Worm (Caenorhabditis elegans) whole organism, L4 larva: ENCODE data around the gene C05C10.7.

Source experiments
- D1046.2 ChIP-seq: fragments of 200-800 bp; sonication (Bioruptor generic); IDR thresholded peaks from 2 replicates; pipeline ENCODE4 v1.3.6; 2022; ENCODE audit warnings: missing genetic modification characterization, missing compliant biosample characterization
- F10B5.3 ChIP-seq: sonication (generic microtip); optimal IDR thresholded peaks from 2 replicates; lab custom pipeline; 2016; ENCODE audit warnings: mild to moderate bottlenecking, missing genetic modification characterization, missing compliant biosample characterization
- F37D6.2 ChIP-seq: sonication (generic microtip); optimal IDR thresholded peaks from 2 replicates; lab custom pipeline; 2016; ENCODE audit warnings: mild to moderate bottlenecking, missing genetic modification characterization, missing compliant biosample characterization
- T20F7.1 ChIP-seq: fragments of 200-800 bp; sonication (Bioruptor generic); optimal IDR thresholded peaks from 2 replicates; lab custom pipeline; 2018; ENCODE audit warnings: mild to moderate bottlenecking, missing genetic modification characterization, missing compliant biosample characterization
- T26A8.4 ChIP-seq: fragments of 200-800 bp; sonication (Bioruptor generic); IDR thresholded peaks from 2 replicates; pipeline ENCODE4 v1.3.6; 2022; ENCODE audit warnings: missing genetic modification characterization, missing compliant biosample characterization
- Y5F2A.4 ChIP-seq: fragments of 200-800 bp; sonication (Bioruptor generic); optimal IDR thresholded peaks from 2 replicates; lab custom pipeline; 2018; ENCODE audit warnings: mild to moderate bottlenecking, missing genetic modification characterization, missing compliant biosample characterization
- aly-2 ChIP-seq: sonication (generic microtip); optimal IDR thresholded peaks from 2 replicates; lab custom pipeline; 2018; ENCODE audit warnings: missing biosample characterization, missing genetic modification characterization
- arid-1 ChIP-seq: fragments of 200-800 bp; sonication (Bioruptor generic); conservative IDR thresholded peaks from 2 replicates; pipeline ENCODE4 v1.3.6; 2022; ENCODE audit warnings: missing genetic modification reagents, missing genetic modification characterization, missing compliant biosample characterization
- attf-4 ChIP-seq: sonication (generic microtip); optimal IDR thresholded peaks from 3 replicates; lab custom pipeline; 2017; ENCODE audit warnings: missing biosample characterization, missing genetic modification characterization
- ceh-32 ChIP-seq: sonication (generic microtip); optimal IDR thresholded peaks from 2 replicates; lab custom pipeline; 2016; ENCODE audit warnings: mild to moderate bottlenecking, missing genetic modification characterization, missing compliant biosample characterization; ENCODE audit not compliant: poor library complexity
- cey-2 ChIP-seq: sonication (generic microtip); optimal IDR thresholded peaks from 3 replicates; lab custom pipeline; 2017; ENCODE audit warnings: missing genetic modification characterization, mild to moderate bottlenecking, missing compliant biosample characterization, antibody characterized with exemption, borderline replicate concordance; ENCODE audit not compliant: insufficient read depth
- ctbp-1 ChIP-seq: fragments of 200-800 bp; sonication (Bioruptor generic); IDR thresholded peaks from 2 replicates; pipeline ENCODE4 v1.3.6; 2022; ENCODE audit warnings: missing genetic modification reagents, missing genetic modification characterization, missing compliant biosample characterization
- daf-16 ChIP-seq, 3 experiments: sonication (generic microtip); optimal IDR thresholded peaks; 2 replicates each; lab custom pipeline; 2016 to 2017; ENCODE audit warnings: missing genetic modification characterization in 3 of 3, missing genetic modification reagents in 3 of 3, mild to moderate bottlenecking in 2 of 3, missing compliant biosample characterization in 2 of 3, missing biosample characterization in 1 of 3, moderate library complexity in 1 of 3
- dmd-6 ChIP-seq: fragments of 200-800 bp; sonication (Bioruptor generic); IDR thresholded peaks from 2 replicates; pipeline ENCODE4 v1.3.6; 2022; ENCODE audit warnings: missing genetic modification reagents, missing genetic modification characterization, missing compliant biosample characterization
- dmd-8 ChIP-seq: fragments of 200-800 bp; sonication (Bioruptor generic); IDR thresholded peaks from 2 replicates; pipeline ENCODE4 v1.3.6; 2022; ENCODE audit warnings: missing genetic modification characterization, missing compliant biosample characterization
- duxl-1 ChIP-seq: sonication (generic microtip); optimal IDR thresholded peaks from 2 replicates; lab custom pipeline; 2016; ENCODE audit warnings: mild to moderate bottlenecking, missing genetic modification characterization, moderate library complexity, missing compliant biosample characterization; ENCODE audit not compliant: poor library complexity
- dve-1 ChIP-seq: sonication (generic microtip); optimal IDR thresholded peaks from 2 replicates; lab custom pipeline; 2017; ENCODE audit warnings: antibody characterized with exemption, mild to moderate bottlenecking, missing genetic modification characterization, missing compliant biosample characterization; ENCODE audit not compliant: insufficient read depth
- hif-1 ChIP-seq, 2 experiments: sonication (generic microtip); optimal IDR thresholded peaks; 2 replicates each; lab custom pipeline; 2016 to 2017; ENCODE audit warnings: missing compliant biosample characterization in 2 of 2, missing genetic modification characterization in 2 of 2, missing genetic modification reagents in 2 of 2, missing genotype in 2 of 2, mild to moderate bottlenecking in 1 of 2
- hlh-30 ChIP-seq: sonication (generic microtip); optimal IDR thresholded peaks from 2 replicates; lab custom pipeline; 2017; ENCODE audit warnings: antibody characterized with exemption, mild to moderate bottlenecking, missing genetic modification characterization, missing compliant biosample characterization; ENCODE audit not compliant: insufficient read depth
- hmg-1.1 ChIP-seq: fragments of 200-800 bp; sonication (Bioruptor generic); IDR thresholded peaks from 2 replicates; pipeline ENCODE4 v1.3.6; 2022; ENCODE audit warnings: missing genetic modification reagents, missing genetic modification characterization, missing compliant biosample characterization
- jun-1 ChIP-seq: fragments of 150-350 bp; optimal IDR thresholded peaks from 2 replicates; lab custom pipeline; 2014; ENCODE audit warnings: missing biosample characterization, missing genetic modification reagents, missing genetic modification characterization
- lim-7 ChIP-seq: fragments of 200-800 bp; sonication (Bioruptor generic); IDR thresholded peaks from 2 replicates; pipeline ENCODE4 v1.3.6; 2022; ENCODE audit warnings: missing genetic modification characterization, missing compliant biosample characterization
- lin-13 ChIP-seq: fragments of 150-350 bp; optimal IDR thresholded peaks from 2 replicates; lab custom pipeline; 2014; ENCODE audit warnings: missing biosample characterization, missing genetic modification reagents, missing genetic modification characterization
- lin-15B ChIP-seq: fragments of 150-350 bp; sonication (generic microtip); optimal IDR thresholded peaks from 3 replicates; lab custom pipeline; 2014; ENCODE audit warnings: missing biosample characterization, missing genetic modification characterization
- lin-38 ChIP-seq: fragments of 200-800 bp; sonication (Bioruptor generic); IDR thresholded peaks from 2 replicates; pipeline ENCODE4 v1.3.6; 2022; ENCODE audit warnings: missing genetic modification reagents, missing genetic modification characterization, missing compliant biosample characterization
- lin-39 ChIP-seq: fragments of 150-350 bp; optimal IDR thresholded peaks from 2 replicates; lab custom pipeline; 2014; ENCODE audit warnings: missing biosample characterization, missing genetic modification reagents, missing genetic modification characterization
- mep-1 ChIP-seq: fragments of 150-350 bp; sonication (generic microtip); optimal IDR thresholded peaks from 3 replicates; lab custom pipeline; 2014; ENCODE audit warnings: missing biosample characterization, missing genetic modification characterization
- mxl-2 ChIP-seq: fragments of 200-800 bp; sonication (Bioruptor generic); conservative IDR thresholded peaks from 2 replicates; pipeline ENCODE4 v1.3.6; 2022; ENCODE audit warnings: missing genetic modification reagents, missing genetic modification characterization, missing compliant biosample characterization
- mxl-3 ChIP-seq: fragments of 200-800 bp; sonication (Bioruptor generic); optimal IDR thresholded peaks from 2 replicates; lab custom pipeline; 2018; ENCODE audit warnings: mild to moderate bottlenecking, missing genetic modification characterization, missing compliant biosample characterization
- nhr-10 ChIP-seq: fragments of 150-350 bp; optimal IDR thresholded peaks from 2 replicates; lab custom pipeline; 2014; ENCODE audit warnings: missing biosample characterization, missing genetic modification characterization
- nhr-111 ChIP-seq: fragments of 200-800 bp; sonication (Bioruptor generic); optimal IDR thresholded peaks from 2 replicates; lab custom pipeline; 2018; ENCODE audit warnings: mild to moderate bottlenecking, missing genetic modification characterization, missing compliant biosample characterization
- nhr-237 ChIP-seq: sonication (generic microtip); optimal IDR thresholded peaks from 2 replicates; lab custom pipeline; 2017; ENCODE audit warnings: missing biosample characterization, missing genetic modification characterization
- nhr-25 ChIP-seq: sonication (generic microtip); optimal IDR thresholded peaks from 2 replicates; lab custom pipeline; 2017; ENCODE audit warnings: missing genetic modification characterization, mild to moderate bottlenecking, missing compliant biosample characterization, antibody characterized with exemption, moderate library complexity, borderline replicate concordance; ENCODE audit not compliant: insufficient read depth
- nhr-42 ChIP-seq: fragments of 200-800 bp; sonication (Bioruptor generic); IDR thresholded peaks from 2 replicates; pipeline ENCODE4 v1.3.6; 2022; ENCODE audit warnings: missing genetic modification characterization, missing compliant biosample characterization
- nhr-77 ChIP-seq: fragments of 150-350 bp; optimal IDR thresholded peaks from 2 replicates; lab custom pipeline; 2014; ENCODE audit warnings: missing biosample characterization, missing genetic modification characterization
- php-3 ChIP-seq: fragments of 200-800 bp; sonication (Bioruptor generic); IDR thresholded peaks from 2 replicates; pipeline ENCODE4 v1.3.6; 2022; ENCODE audit warnings: missing genetic modification reagents, missing genetic modification characterization, missing compliant biosample characterization
- pqm-1 ChIP-seq: sonication (generic microtip); optimal IDR thresholded peaks from 2 replicates; lab custom pipeline; 2017; ENCODE audit warnings: missing biosample characterization, missing genetic modification characterization
- saeg-2 ChIP-seq: fragments of 200-800 bp; sonication (Bioruptor generic); IDR thresholded peaks from 2 replicates; pipeline ENCODE4 v1.3.6; 2022; ENCODE audit warnings: missing genetic modification reagents, missing genetic modification characterization, missing compliant biosample characterization
- set-16 ChIP-seq: fragments of 200-800 bp; sonication (Bioruptor generic); IDR thresholded peaks from 2 replicates; pipeline ENCODE4 v1.3.6; 2022; ENCODE audit warnings: missing genetic modification reagents, missing genetic modification characterization, missing compliant biosample characterization
- skn-1 ChIP-seq: fragments of 150-350 bp; optimal IDR thresholded peaks from 2 replicates; lab custom pipeline; 2014; ENCODE audit warnings: missing biosample characterization, missing genetic modification characterization
- snpc-4 ChIP-seq: fragments of 150-350 bp; optimal IDR thresholded peaks from 2 replicates; lab custom pipeline; 2014; ENCODE audit warnings: missing biosample characterization, missing genetic modification characterization
- spr-3 ChIP-seq: fragments of 200-800 bp; sonication (Bioruptor generic); optimal IDR thresholded peaks from 2 replicates; lab custom pipeline; 2018; ENCODE audit warnings: mild to moderate bottlenecking, missing genetic modification characterization, missing compliant biosample characterization
- tra-1 ChIP-seq: fragments of 200-800 bp; sonication (Bioruptor generic); IDR thresholded peaks from 2 replicates; pipeline ENCODE4 v1.3.6; 2022; ENCODE audit warnings: missing genetic modification reagents, missing genetic modification characterization, missing compliant biosample characterization
- unc-39 ChIP-seq: sonication (generic microtip); optimal IDR thresholded peaks from 2 replicates; lab custom pipeline; 2017; ENCODE audit warnings: missing biosample characterization, missing genetic modification characterization
- unc-62 ChIP-seq, 3 experiments: fragments of 150-350 bp in 1 of 3; sonication (generic microtip); optimal IDR thresholded peaks in 2 of 3; peaks in 1 of 3; 1 replicate in 1 of 3; 2 replicates in 2 of 3; lab custom pipeline; 2014 to 2017; ENCODE audit warnings: missing biosample characterization in 3 of 3, missing genetic modification characterization in 3 of 3, missing genetic modification reagents in 3 of 3, missing genotype in 1 of 3
- vab-7 ChIP-seq: fragments of 200-800 bp; sonication (Bioruptor generic); IDR thresholded peaks from 2 replicates; pipeline ENCODE4 v1.3.6; 2022; ENCODE audit warnings: missing genetic modification reagents, missing genetic modification characterization, missing compliant biosample characterization
- zfp-2 ChIP-seq: sonication (generic microtip); optimal IDR thresholded peaks from 2 replicates; lab custom pipeline; 2016; ENCODE audit warnings: mild to moderate bottlenecking, missing genetic modification characterization, missing compliant biosample characterization
- zip-11 ChIP-seq: fragments of 200-800 bp; sonication (Bioruptor generic); IDR thresholded peaks from 2 replicates; pipeline ENCODE4 v1.3.6; 2022; ENCODE audit warnings: missing genetic modification characterization, missing compliant biosample characterization
- zip-2 ChIP-seq: fragments of 150-350 bp; optimal IDR thresholded peaks from 2 replicates; lab custom pipeline; 2014; ENCODE audit warnings: missing biosample characterization, missing genetic modification characterization
- ztf-7 ChIP-seq: fragments of 150-350 bp; optimal IDR thresholded peaks from 2 replicates; lab custom pipeline; 2014; ENCODE audit warnings: missing biosample characterization, missing genetic modification characterization

The C05C10.7 gene

DNA sequence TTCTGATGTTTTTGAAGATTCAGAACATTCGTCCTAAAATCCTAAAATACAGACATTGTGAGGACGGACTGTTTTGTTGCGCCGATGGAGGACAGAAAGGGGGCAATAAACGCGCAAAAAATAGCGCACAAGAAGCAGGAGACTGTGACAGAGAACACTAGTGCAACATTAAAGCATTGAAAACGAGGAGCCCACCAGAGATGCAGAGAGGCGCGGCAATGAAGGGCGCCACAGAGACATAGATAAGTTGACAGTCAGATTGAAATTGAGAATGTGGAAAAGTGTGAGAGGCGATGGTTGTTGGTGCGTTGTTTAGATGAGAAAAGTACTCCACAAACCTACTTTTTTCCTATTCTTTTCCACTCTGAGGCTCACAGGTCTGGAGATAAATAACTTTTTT, 36.2 kb upstream of the C05C10.7 start, which contains the start of gene aakg-5:
Gene aakg-5, minus strand, starts transcription at position 159 of the 400 bp plus-strand sequence.
- TF ChIP-seq zfp-2 (tag; lab: Kevin White, UChicago) (no peak), hif-1 (tag; optimal IDR thresholded peaks at IDR 0.05; lab: Kevin White, UChicago) (peak in 1 of 2 experiments; percentile 33), attf-4 (tag; lab: Kevin White, UChicago) (no peak), nhr-111 (GFP tag; lab: Kevin White, UChicago) (no peak), aly-2 (tag; lab: Kevin White, UChicago) (no peak), nhr-25 (tag; lab: Kevin White, UChicago) (peak; percentile 88), nhr-42 (GFP tag; lab: Robert Waterston, UW) (no peak), T20F7.1 (GFP tag; lab: Kevin White, UChicago) (peak; percentile 4), daf-16 (GFP tag; optimal IDR thresholded peaks at IDR 0.05; lab: Kevin White, UChicago) (peak; percentile 22 to 63), daf-16 (tag; optimal IDR thresholded peaks at IDR 0.05; lab: Kevin White, UChicago) (peak; percentile 87), lin-15B (tag; lab: Kevin White, UChicago) (no peak), lin-38 (GFP tag; lab: Robert Waterston, UW) (no peak), set-16 (GFP tag; lab: Robert Waterston, UW) (no peak), spr-3 (GFP tag; lab: Kevin White, UChicago) (no peak), lim-7 (GFP tag; lab: Robert Waterston, UW) (no peak), saeg-2 (GFP tag; lab: Robert Waterston, UW) (no peak), dmd-8 (GFP tag; lab: Robert Waterston, UW) (no peak), snpc-4 (tag; lab: Kevin White, UChicago) (no peak), mxl-3 (GFP tag; lab: Kevin White, UChicago) (peak; percentile 55), dmd-6 (peak; percentile 91), F10B5.3 (tag; lab: Kevin White, UChicago) (no peak), skn-1 (tag; lab: Kevin White, UChicago) (no peak), D1046.2 (GFP tag; lab: Robert Waterston, UW) (no peak), duxl-1 (tag; lab: Kevin White, UChicago) (no peak), nhr-237 (tag; lab: Kevin White, UChicago) (no peak), lin-39 (tag; lab: Kevin White, UChicago) (no peak), F37D6.2 (no peak), arid-1 (GFP tag; lab: Robert Waterston, UW) (0 out of 2 replicates have a peak, but pooled peaks have one; percentile 24), hmg-1.1 (GFP tag; lab: Robert Waterston, UW) (peak; percentile 80), unc-62 (GFP tag; optimal IDR thresholded peaks at IDR 0.05 in 1 of 2; lab: Kevin White, UChicago) (peak in 1 of 2 experiments; percentile 93), unc-62 (tag; optimal IDR thresholded peaks at IDR 0.05; lab: Kevin White, UChicago) (no peak), cey-2 (tag; lab: Kevin White, UChicago) (no peak), tra-1 (GFP tag; lab: Robert Waterston, UW) (peak; percentile 51; the same call in 1 of the 2 replicates), T26A8.4 (GFP tag; lab: Robert Waterston, UW) (peak; percentile 55), hlh-30 (tag; lab: Kevin White, UChicago) (peak; percentile 70), zip-11 (GFP tag; lab: Robert Waterston, UW) (no peak), zip-2 (tag; lab: Kevin White, UChicago) (no peak), php-3 (GFP tag; lab: Robert Waterston, UW) (peak; percentile 84), nhr-10 (tag; lab: Kevin White, UChicago) (peak; percentile 34), pqm-1 (tag; lab: Kevin White, UChicago) (peak; percentile 32), jun-1 (tag; lab: Kevin White, UChicago) (no peak), Y5F2A.4 (GFP tag; lab: Kevin White, UChicago) (no peak), unc-39 (tag; lab: Kevin White, UChicago) (no peak), vab-7 (GFP tag; lab: Robert Waterston, UW) (no peak), dve-1 (tag; lab: Kevin White, UChicago) (peak; percentile 93), ctbp-1 (GFP tag; lab: Robert Waterston, UW) (peak; percentile 63), mxl-2 (GFP tag; lab: Robert Waterston, UW) (no peak), mep-1 (tag; lab: Kevin White, UChicago) (peak; percentile 73), ceh-32 (tag; lab: Kevin White, UChicago) (no peak), nhr-77 (tag; lab: Kevin White, UChicago) (peak; percentile 29), lin-13 (GFP tag; lab: Kevin White, UChicago) (no peak), ztf-7 (no peak)
